Fruit fly (Drosophila melanogaster) whole organism, embryonic: Measurements from ENCODE around the gene rols.

Experiments
- Blimp-1 ChIP-seq: fragments of 200-800 bp; sonication (Bioruptor generic); optimal IDR thresholded peaks from 3 replicates; lab custom pipeline; 2018; ENCODE audit warnings: missing biosample characterization, missing genetic modification characterization, mild to moderate bottlenecking, moderate library complexity, missing genetic modification reagents
- BtbVII ChIP-seq: fragments of 200-800 bp; sonication (Bioruptor generic); optimal IDR thresholded peaks from 3 replicates; lab custom pipeline; 2017; ENCODE audit warnings: missing biosample characterization, mild to moderate bottlenecking, missing genetic modification characterization
- CG12155 ChIP-seq: fragments of 200-800 bp; sonication (Bioruptor generic); optimal IDR thresholded peaks from 3 replicates; lab custom pipeline; 2016; ENCODE audit warnings: missing biosample characterization, missing genetic modification characterization
- CG12659 ChIP-seq: fragments of 200-800 bp; sonication (Bioruptor generic); optimal IDR thresholded peaks from 3 replicates; lab custom pipeline; 2017; ENCODE audit warnings: mild to moderate bottlenecking, missing biosample characterization, missing genetic modification reagents, missing genetic modification characterization
- CG12769 ChIP-seq: fragments of 200-800 bp; sonication (Bioruptor generic); optimal IDR thresholded peaks from 2 replicates; lab custom pipeline; 2019; ENCODE audit warnings: missing biosample characterization, mild to moderate bottlenecking, missing genetic modification characterization, moderate library complexity
- CG13296 ChIP-seq: fragments of 200-800 bp; sonication (Bioruptor generic); optimal IDR thresholded peaks from 3 replicates; lab custom pipeline; 2018; ENCODE audit warnings: missing biosample characterization, mild to moderate bottlenecking, missing genetic modification characterization
- CG15011 ChIP-seq: fragments of 200-800 bp; sonication (Bioruptor generic); optimal IDR thresholded peaks from 3 replicates; lab custom pipeline; 2018; ENCODE audit warnings: missing biosample characterization, mild to moderate bottlenecking, missing genetic modification characterization
- CG15073 ChIP-seq: fragments of 200-800 bp; sonication (Bioruptor generic); optimal IDR thresholded peaks from 2 replicates; lab custom pipeline; 2016; ENCODE audit warnings: missing biosample characterization, missing genetic modification characterization
- CG15514 ChIP-seq: fragments of 200-800 bp; sonication (Bioruptor generic); optimal IDR thresholded peaks from 3 replicates; lab custom pipeline; 2017; ENCODE audit warnings: missing biosample characterization, missing genetic modification characterization, mild to moderate bottlenecking, moderate library complexity, missing genetic modification reagents
- CG17612 ChIP-seq: fragments of 200-800 bp; sonication (Bioruptor generic); IDR thresholded peaks from 2 replicates; pipeline ENCODE4 v1.3.6; 2022; ENCODE audit warnings: missing biosample characterization, missing genetic modification characterization
- CG17829 ChIP-seq: fragments of 200-800 bp; optimal IDR thresholded peaks from 2 replicates; lab custom pipeline; 2019; ENCODE audit warnings: missing biosample characterization, mild to moderate bottlenecking, missing genetic modification characterization, moderate library complexity
- CG18011 ChIP-seq: fragments of 200-800 bp; sonication (Bioruptor generic); optimal IDR thresholded peaks from 2 replicates; lab custom pipeline; 2017; ENCODE audit warnings: missing biosample characterization, missing genetic modification characterization, mild to moderate bottlenecking, moderate library complexity, missing genotype
- CG18476 ChIP-seq: fragments of 200-800 bp; sonication (Bioruptor generic); optimal IDR thresholded peaks from 2 replicates; lab custom pipeline; 2016; ENCODE audit warnings: missing biosample characterization, mild to moderate bottlenecking, missing genetic modification characterization
- CG31224 ChIP-seq: fragments of 200-800 bp; sonication (Bioruptor generic); IDR thresholded peaks from 2 replicates; pipeline ENCODE4 v1.3.6; 2022; ENCODE audit warnings: missing biosample characterization, missing genetic modification characterization
- CG4424 ChIP-seq: fragments of 200-800 bp; sonication (Bioruptor generic); optimal IDR thresholded peaks from 3 replicates; lab custom pipeline; 2016; ENCODE audit warnings: missing biosample characterization, missing genetic modification characterization
- CG5245 ChIP-seq: fragments of 200-800 bp; sonication (Bioruptor generic); optimal IDR thresholded peaks from 3 replicates; lab custom pipeline; 2016; ENCODE audit warnings: missing biosample characterization, missing genetic modification characterization
- CG6175 ChIP-seq: fragments of 200-800 bp; sonication (Bioruptor generic); IDR thresholded peaks from 3 replicates; pipeline ENCODE4 v1.3.6; 2022; ENCODE audit warnings: missing biosample characterization, missing genetic modification characterization
- CG6854 ChIP-seq: fragments of 200-800 bp; sonication (Bioruptor generic); optimal IDR thresholded peaks from 3 replicates; lab custom pipeline; 2017; ENCODE audit warnings: missing biosample characterization, mild to moderate bottlenecking, missing genetic modification characterization
- CG8290 ChIP-seq, 3 experiments: fragments of 200-800 bp; sonication (Bioruptor generic); optimal IDR thresholded peaks; 2 replicates each; lab custom pipeline; 2016 to 2019; ENCODE audit warnings: missing biosample characterization in 3 of 3, missing genetic modification characterization in 3 of 3, mild to moderate bottlenecking in 2 of 3, moderate library complexity in 1 of 3
- Dbx ChIP-seq: fragments of 200-800 bp; sonication (Bioruptor generic); IDR thresholded peaks from 3 replicates; pipeline ENCODE4 v1.3.6; 2022; ENCODE audit warnings: missing biosample characterization, missing genetic modification characterization
- Dll ChIP-seq: fragments of 200-800 bp; sonication (Bioruptor generic); IDR thresholded peaks from 4 replicates; pipeline ENCODE4 v1.3.6; 2022; ENCODE audit warnings: missing biosample characterization, missing genetic modification characterization; ENCODE audit not compliant: partially characterized antibody
- Eip74EF ChIP-seq, 2 experiments: fragments of 200-800 bp in 1 of 2; fragments of >200 bp in 1 of 2; sonication (Bioruptor generic) in 1 of 2; optimal IDR thresholded peaks; 2 replicates each; lab custom pipeline; 2017 to 2019; ENCODE audit warnings: missing biosample characterization in 2 of 2, missing genetic modification characterization in 2 of 2, mild to moderate bottlenecking in 1 of 2, moderate library complexity in 1 of 2
- Elba2 ChIP-seq: fragments of 200-800 bp; sonication (Bioruptor generic); optimal IDR thresholded peaks from 3 replicates; lab custom pipeline; 2016; ENCODE audit warnings: missing biosample characterization, missing genetic modification characterization
- Ets65A ChIP-seq: fragments of 200-800 bp; sonication (Bioruptor generic); peaks from one replicate; lab custom pipeline; 2016; ENCODE audit warnings: missing biosample characterization, missing genetic modification characterization
- HmgD ChIP-seq: fragments of 200-800 bp; sonication (Bioruptor generic); optimal IDR thresholded peaks from 3 replicates; lab custom pipeline; 2016; ENCODE audit warnings: missing biosample characterization, missing genetic modification characterization
- MBD-R2 ChIP-seq: fragments of 200-800 bp; sonication (Bioruptor generic); IDR thresholded peaks from 2 replicates; pipeline ENCODE4 v1.3.6; 2022; ENCODE audit warnings: missing biosample characterization, missing genetic modification characterization
- MESR4 ChIP-seq: fragments of 200-800 bp; sonication (Bioruptor generic); optimal IDR thresholded peaks from 2 replicates; lab custom pipeline; 2018; ENCODE audit warnings: missing biosample characterization, mild to moderate bottlenecking, missing genetic modification characterization, moderate library complexity
- Mad ChIP-seq: fragments of 200-800 bp; sonication (Bioruptor generic); optimal IDR thresholded peaks from 2 replicates; lab custom pipeline; 2016; ENCODE audit warnings: missing biosample characterization, missing genetic modification characterization
- Med ChIP-seq: fragments of 200-800 bp; sonication (Bioruptor generic); peaks from one replicate; lab custom pipeline; 2016; ENCODE audit warnings: missing biosample characterization, missing genetic modification characterization, mild to moderate bottlenecking, inconsistent platforms, moderate library complexity
- Meics ChIP-seq: fragments of 200-800 bp; sonication (Bioruptor generic); optimal IDR thresholded peaks from 2 replicates; lab custom pipeline; 2017; ENCODE audit warnings: missing biosample characterization, mild to moderate bottlenecking, missing genetic modification characterization
- Nf-YC ChIP-seq: fragments of 200-800 bp; optimal IDR thresholded peaks from 3 replicates; lab custom pipeline; 2019; ENCODE audit warnings: missing biosample characterization, mild to moderate bottlenecking, missing genetic modification characterization, moderate library complexity
- PHDP ChIP-seq: fragments of 200-800 bp; sonication (Bioruptor generic); optimal IDR thresholded peaks from 3 replicates; lab custom pipeline; 2018; ENCODE audit warnings: missing biosample characterization, mild to moderate bottlenecking, missing genetic modification characterization, moderate library complexity
- Pdp1 ChIP-seq, 2 experiments: fragments of 200-800 bp; sonication (Bioruptor generic); optimal IDR thresholded peaks; 3 replicates each; lab custom pipeline; 2016; ENCODE audit warnings: missing biosample characterization in 2 of 2, missing genetic modification characterization in 2 of 2, mild to moderate bottlenecking in 1 of 2, moderate library complexity in 1 of 2
- Side ChIP-seq: fragments of 200-800 bp; sonication (Bioruptor generic); optimal IDR thresholded peaks from 2 replicates; lab custom pipeline; 2016; ENCODE audit warnings: missing biosample characterization, missing genetic modification characterization
- Sox102F ChIP-seq: fragments of 200-800 bp; sonication (Bioruptor generic); optimal IDR thresholded peaks from 2 replicates; lab custom pipeline; 2018; ENCODE audit warnings: missing biosample characterization, mild to moderate bottlenecking, missing genetic modification characterization, moderate library complexity
- Spps ChIP-seq: fragments of 200-800 bp; sonication (Bioruptor generic); optimal IDR thresholded peaks from 2 replicates; lab custom pipeline; 2018; ENCODE audit warnings: missing biosample characterization, mild to moderate bottlenecking, missing genetic modification characterization
- Stat92E ChIP-seq, 3 experiments: fragments of >200 bp in 2 of 3; fragments of 200-800 bp in 1 of 3; sonication (Bioruptor generic) in 1 of 3; optimal IDR thresholded peaks; 2 replicates each; lab custom pipeline; 2017 to 2019; ENCODE audit warnings: missing biosample characterization in 3 of 3, missing genetic modification characterization in 3 of 3, mild to moderate bottlenecking in 1 of 3, moderate library complexity in 1 of 3
- aop ChIP-seq: fragments of 200-800 bp; sonication (Bioruptor generic); IDR thresholded peaks from 2 replicates; pipeline ENCODE4 v1.3.6; 2022; ENCODE audit warnings: missing biosample characterization, missing genetic modification characterization
- br ChIP-seq: fragments of >200 bp; optimal IDR thresholded peaks from 2 replicates; lab custom pipeline; 2017
- croc ChIP-seq: fragments of 200-800 bp; sonication (Bioruptor generic); conservative IDR thresholded peaks from 3 replicates; pipeline ENCODE4 v1.3.6; 2022; ENCODE audit warnings: missing biosample characterization, missing genetic modification characterization
- da ChIP-seq: fragments of 200-800 bp; sonication (Bioruptor generic); optimal IDR thresholded peaks from 2 replicates; lab custom pipeline; 2016; ENCODE audit warnings: missing biosample characterization, missing genetic modification characterization
- danr ChIP-seq: fragments of 200-800 bp; sonication (Bioruptor generic); IDR thresholded peaks from 2 replicates; pipeline ENCODE4 v1.3.6; 2022; ENCODE audit warnings: missing biosample characterization, missing genetic modification characterization
- gem ChIP-seq: fragments of 200-800 bp; sonication (Bioruptor generic); optimal IDR thresholded peaks from 2 replicates; lab custom pipeline; 2019; ENCODE audit warnings: missing biosample characterization, mild to moderate bottlenecking, missing genetic modification characterization, moderate library complexity
- gro ChIP-seq: fragments of 200-800 bp; sonication (Bioruptor generic); optimal IDR thresholded peaks from 2 replicates; lab custom pipeline; 2016; ENCODE audit warnings: missing biosample characterization, missing genetic modification characterization
- onecut ChIP-seq: fragments of 200-800 bp; sonication (Bioruptor generic); IDR thresholded peaks from 2 replicates; pipeline ENCODE4 v1.3.6; 2022; ENCODE audit warnings: missing biosample characterization, missing genetic modification characterization
- row ChIP-seq: fragments of 200-800 bp; sonication (Bioruptor generic); IDR thresholded peaks from 3 replicates; pipeline ENCODE4 v1.3.6; 2022; ENCODE audit warnings: missing biosample characterization, missing genetic modification characterization
- run ChIP-seq: fragments of 200-800 bp; sonication (Bioruptor generic); optimal IDR thresholded peaks from 3 replicates; lab custom pipeline; 2018; ENCODE audit warnings: missing biosample characterization, mild to moderate bottlenecking, missing genetic modification characterization
- slp2 ChIP-seq: fragments of 200-800 bp; sonication (Bioruptor generic); optimal IDR thresholded peaks from 2 replicates; lab custom pipeline; 2016; ENCODE audit warnings: missing biosample characterization, missing genetic modification characterization
- tgo ChIP-seq: fragments of 200-800 bp; sonication (Bioruptor generic); IDR thresholded peaks from 3 replicates; pipeline ENCODE4 v1.3.6; 2022; ENCODE audit warnings: missing biosample characterization, missing genetic modification characterization
- vvl ChIP-seq: fragments of 200-800 bp; sonication (Bioruptor generic); IDR thresholded peaks from 2 replicates; pipeline ENCODE4 v1.3.6; 2022; ENCODE audit warnings: missing biosample characterization, missing genetic modification characterization
- zf30C ChIP-seq: fragments of 200-800 bp; sonication (Bioruptor generic); optimal IDR thresholded peaks from 3 replicates; lab custom pipeline; 2018; ENCODE audit warnings: missing biosample characterization, mild to moderate bottlenecking, missing genetic modification characterization

The rols gene

dm6 chr3L:12062219-12062618, 2.4 kb downstream of the rols start (continued):
- no peak for TF ChIP-seq Spps (tag; lab: Kevin White, UChicago)
- TF ChIP-seq run (tag; lab: Kevin White, UChicago), result no peak
- TF ChIP-seq Med, result no peak
- no peak for TF ChIP-seq tgo (GFP tag; lab: Robert Waterston, UW)
- no peak for TF ChIP-seq MBD-R2
- no peak for TF ChIP-seq HmgD (GFP tag; lab: Kevin White, UChicago)
- no peak for TF ChIP-seq CG4424
- no peak for TF ChIP-seq aop (GFP tag; lab: Robert Waterston, UW)
- TF ChIP-seq CG5245 (GFP tag; lab: Kevin White, UChicago), result no peak
- TF ChIP-seq gro (GFP tag; lab: Kevin White, UChicago), result no peak
- no peak for TF ChIP-seq Meics
- TF ChIP-seq Nf-YC (tag; lab: Kevin White, UChicago), result no peak
- TF ChIP-seq vvl (GFP tag; lab: Robert Waterston, UW), result no peak
- no peak for TF ChIP-seq CG15073 (GFP tag; lab: Kevin White, UChicago)
- no peak for TF ChIP-seq Side (GFP tag; lab: Kevin White, UChicago)
- TF ChIP-seq CG18476, result no peak
- TF ChIP-seq CG6175 (GFP tag; lab: Robert Waterston, UW), result no peak
- no peak for TF ChIP-seq onecut (GFP tag; lab: Robert Waterston, UW)
- TF ChIP-seq Stat92E (GFP tag; optimal IDR thresholded peaks at IDR 0.05; lab: Kevin White, UChicago), result no peak
- TF ChIP-seq Elba2 (GFP tag; lab: Kevin White, UChicago), result no peak
- TF ChIP-seq CG31224 (GFP tag; lab: Robert Waterston, UW), result no peak
- peak; percentile 27 for TF ChIP-seq CG17829 (tag; lab: Kevin White, UChicago)
- TF ChIP-seq CG18011 (GFP tag; lab: Kevin White, UChicago), result no peak

dm6 chr3L:12060101-12060500, 4.6 kb downstream of the rols start:
- TF ChIP-seq CG12769 (no peak), croc (GFP tag; lab: Robert Waterston, UW) (no peak), CG15514 (GFP tag; lab: Kevin White, UChicago) (no peak), PHDP (tag; lab: Kevin White, UChicago) (no peak), Sox102F (GFP tag; lab: Kevin White, UChicago) (peak; percentile 44), slp2 (GFP tag; lab: Kevin White, UChicago) (no peak), Ets65A (peak; percentile 86), Mad (GFP tag; lab: Kevin White, UChicago) (no peak), MESR4 (GFP tag; lab: Kevin White, UChicago) (no peak), CG12659 (GFP tag; lab: Kevin White, UChicago) (no peak), CG6854 (GFP tag; lab: Kevin White, UChicago) (no peak), CG15011 (GFP tag; lab: Kevin White, UChicago) (no peak), CG12155 (GFP tag; lab: Kevin White, UChicago) (no peak), CG17612 (GFP tag; lab: Robert Waterston, UW) (no peak), br (lab: Kevin White, UChicago) (no peak), Dbx (GFP tag; lab: Robert Waterston, UW) (no peak), CG8290 (GFP tag; optimal IDR thresholded peaks at IDR 0.05; lab: Kevin White, UChicago) (no peak), CG8290 (tag; optimal IDR thresholded peaks at IDR 0.05; lab: Kevin White, UChicago) (no peak), Pdp1 (GFP tag; optimal IDR thresholded peaks at IDR 0.05; lab: Kevin White, UChicago) (no peak), Eip74EF (GFP tag; optimal IDR thresholded peaks at IDR 0.05; lab: Kevin White, UChicago) (no peak), BtbVII (GFP tag; lab: Kevin White, UChicago) (no peak), danr (GFP tag; lab: Robert Waterston, UW) (no peak), CG6175 (GFP tag; lab: Robert Waterston, UW) (no peak), zf30C (peak; percentile 1), Blimp-1 (peak; percentile 31), row (GFP tag; lab: Robert Waterston, UW) (0 out of 3 replicates have a peak, but pooled peaks have one; percentile 14), da (GFP tag; lab: Kevin White, UChicago) (no peak), gem (tag; lab: Kevin White, UChicago) (peak; percentile 39), Dll (GFP tag; lab: Robert Waterston, UW) (no peak), CG13296 (GFP tag; lab: Kevin White, UChicago) (no peak), onecut (GFP tag; lab: Robert Waterston, UW) (no peak)
